Worm (Caenorhabditis elegans) whole organism, late embryonic: ENCODE results near the gene R144.11.

Experiments used
- C08G9.2 ChIP-seq: sonication (generic microtip); optimal IDR thresholded peaks from 2 replicates; lab custom pipeline; 2016; ENCODE audit warnings: mild to moderate bottlenecking, missing genetic modification characterization, moderate library complexity, missing compliant biosample characterization
- F13H6.1 ChIP-seq: sonication (generic microtip); optimal IDR thresholded peaks from 2 replicates; lab custom pipeline; 2016; ENCODE audit warnings: missing genetic modification characterization, missing compliant biosample characterization
- K02D7.2 ChIP-seq: sonication (generic microtip); optimal IDR thresholded peaks from 2 replicates; lab custom pipeline; 2017; ENCODE audit warnings: mild to moderate bottlenecking, missing genetic modification characterization, missing compliant biosample characterization
- K09A11.1 ChIP-seq: sonication (generic microtip); optimal IDR thresholded peaks from 2 replicates; lab custom pipeline; 2017; ENCODE audit warnings: antibody characterized with exemption, mild to moderate bottlenecking, missing genetic modification characterization, missing compliant biosample characterization; ENCODE audit not compliant: insufficient read depth
- ahr-1 ChIP-seq: sonication (generic microtip); optimal IDR thresholded peaks from 2 replicates; lab custom pipeline; 2016; ENCODE audit warnings: missing genetic modification characterization, missing compliant biosample characterization
- ceh-18 ChIP-seq: sonication (generic microtip); optimal IDR thresholded peaks from 2 replicates; lab custom pipeline; 2016; ENCODE audit warnings: missing genetic modification characterization, missing compliant biosample characterization
- ceh-19 ChIP-seq: fragments of 200-800 bp; sonication (Bioruptor generic); optimal IDR thresholded peaks from 2 replicates; lab custom pipeline; 2018; ENCODE audit warnings: mild to moderate bottlenecking, missing genetic modification characterization, missing compliant biosample characterization
- ceh-2 ChIP-seq: sonication (generic microtip); optimal IDR thresholded peaks from 2 replicates; lab custom pipeline; 2016; ENCODE audit warnings: missing genotype, missing genetic modification characterization, missing compliant biosample characterization
- ceh-30 ChIP-seq: fragments of 150-350 bp; optimal IDR thresholded peaks from 2 replicates; lab custom pipeline; 2014; ENCODE audit warnings: missing biosample characterization, missing genetic modification characterization
- ceh-48 ChIP-seq: sonication (generic microtip); optimal IDR thresholded peaks from 2 replicates; lab custom pipeline; 2016; ENCODE audit warnings: missing genetic modification characterization, inconsistent platforms, missing compliant biosample characterization
- ceh-9 ChIP-seq: sonication (generic microtip); optimal IDR thresholded peaks from 2 replicates; lab custom pipeline; 2016; ENCODE audit warnings: mild to moderate bottlenecking, missing genetic modification characterization, inconsistent platforms, missing compliant biosample characterization
- dmd-4 ChIP-seq: sonication (generic microtip); optimal IDR thresholded peaks from 2 replicates; lab custom pipeline; 2016; ENCODE audit warnings: borderline replicate concordance, missing genetic modification characterization, missing compliant biosample characterization
- dve-1 ChIP-seq: sonication (generic microtip); optimal IDR thresholded peaks from 2 replicates; lab custom pipeline; 2017; ENCODE audit warnings: antibody characterized with exemption, mild to moderate bottlenecking, missing genetic modification characterization, missing compliant biosample characterization
- elt-2 ChIP-seq: sonication (generic microtip); optimal IDR thresholded peaks from 2 replicates; lab custom pipeline; 2016; ENCODE audit warnings: missing genetic modification reagents, missing genetic modification characterization, missing compliant biosample characterization
- ets-4 ChIP-seq: sonication (generic microtip); optimal IDR thresholded peaks from 2 replicates; lab custom pipeline; 2016; ENCODE audit warnings: missing genetic modification characterization, missing compliant biosample characterization
- fkh-10 ChIP-seq: fragments of 150-350 bp; optimal IDR thresholded peaks from 2 replicates; lab custom pipeline; 2014; ENCODE audit warnings: missing biosample characterization, missing genetic modification reagents, missing genetic modification characterization
- fkh-6 ChIP-seq: sonication (generic microtip); optimal IDR thresholded peaks from 2 replicates; lab custom pipeline; 2016; ENCODE audit warnings: missing genetic modification characterization, missing compliant biosample characterization
- gmeb-2 ChIP-seq: sonication (generic microtip); optimal IDR thresholded peaks from 2 replicates; lab custom pipeline; 2016; ENCODE audit warnings: missing genetic modification characterization, inconsistent platforms, missing compliant biosample characterization
- hlh-13 ChIP-seq: fragments of 200-800 bp; sonication (Bioruptor generic); optimal IDR thresholded peaks from 2 replicates; lab custom pipeline; 2018; ENCODE audit warnings: mild to moderate bottlenecking, missing genetic modification characterization, missing compliant biosample characterization
- hlh-6 ChIP-seq: sonication (generic microtip); optimal IDR thresholded peaks from 2 replicates; lab custom pipeline; 2016; ENCODE audit warnings: missing genotype, missing genetic modification characterization, missing compliant biosample characterization
- hlh-8 ChIP-seq: sonication (generic microtip); optimal IDR thresholded peaks from 2 replicates; lab custom pipeline; 2016; ENCODE audit warnings: missing genotype, missing genetic modification characterization, missing compliant biosample characterization
- lim-6 ChIP-seq: sonication (generic microtip); optimal IDR thresholded peaks from 2 replicates; lab custom pipeline; 2016; ENCODE audit warnings: missing genetic modification characterization, missing compliant biosample characterization
- madf-2 ChIP-seq: sonication (generic microtip); optimal IDR thresholded peaks from 2 replicates; lab custom pipeline; 2017; ENCODE audit warnings: missing genetic modification characterization, missing compliant biosample characterization
- mec-3 ChIP-seq: sonication (generic microtip); optimal IDR thresholded peaks from 2 replicates; lab custom pipeline; 2016; ENCODE audit warnings: borderline replicate concordance, missing genetic modification characterization, missing compliant biosample characterization
- nhr-11 ChIP-seq: fragments of 150-350 bp; optimal IDR thresholded peaks from 2 replicates; lab custom pipeline; 2014; ENCODE audit warnings: missing biosample characterization, missing genetic modification characterization
- nhr-232 ChIP-seq: sonication (generic microtip); optimal IDR thresholded peaks from 2 replicates; lab custom pipeline; 2016; ENCODE audit warnings: missing genetic modification characterization, missing compliant biosample characterization
- npax-4 ChIP-seq: sonication (generic microtip); optimal IDR thresholded peaks from 2 replicates; lab custom pipeline; 2016; ENCODE audit warnings: missing genetic modification characterization, missing compliant biosample characterization
- pha-2 ChIP-seq: sonication (generic microtip); optimal IDR thresholded peaks from 2 replicates; lab custom pipeline; 2017; ENCODE audit warnings: mild to moderate bottlenecking, missing genetic modification characterization, missing compliant biosample characterization
- pha-4 ChIP-seq: fragments of 150-350 bp; optimal IDR thresholded peaks from 2 replicates; lab custom pipeline; 2018; ENCODE audit warnings: missing biosample characterization, missing genetic modification reagents, missing genetic modification characterization
- pros-1 ChIP-seq: fragments of 150-350 bp; optimal IDR thresholded peaks from 2 replicates; lab custom pipeline; 2014; ENCODE audit warnings: missing biosample characterization, missing genetic modification reagents, missing genetic modification characterization
- ref-2 ChIP-seq: sonication (generic microtip); optimal IDR thresholded peaks from 2 replicates; lab custom pipeline; 2016; ENCODE audit warnings: missing genetic modification characterization, missing compliant biosample characterization
- sdc-2 ChIP-seq: sonication (generic microtip); optimal IDR thresholded peaks from 2 replicates; lab custom pipeline; 2016; ENCODE audit warnings: missing genotype, missing genetic modification characterization, missing compliant biosample characterization
- sox-4 ChIP-seq: sonication (generic microtip); optimal IDR thresholded peaks from 2 replicates; lab custom pipeline; 2017; ENCODE audit warnings: mild to moderate bottlenecking, missing genetic modification characterization, inconsistent platforms, missing compliant biosample characterization
- syd-9 ChIP-seq: sonication (generic microtip); optimal IDR thresholded peaks from 2 replicates; lab custom pipeline; 2016; ENCODE audit warnings: mild to moderate bottlenecking, missing genetic modification characterization, moderate library complexity, missing compliant biosample characterization
- tbx-2 ChIP-seq: sonication (generic microtip); optimal IDR thresholded peaks from 2 replicates; lab custom pipeline; 2016; ENCODE audit warnings: missing genetic modification characterization, missing compliant biosample characterization
- tbx-7 ChIP-seq: sonication (generic microtip); optimal IDR thresholded peaks from 2 replicates; lab custom pipeline; 2016; ENCODE audit warnings: missing genotype, missing genetic modification characterization, missing compliant biosample characterization
- ttx-3 ChIP-seq: sonication (generic microtip); optimal IDR thresholded peaks from 2 replicates; lab custom pipeline; 2016; ENCODE audit warnings: missing genetic modification reagents, missing genetic modification characterization, missing compliant biosample characterization
- unc-3 ChIP-seq, 2 experiments: fragments of 200-800 bp in 1 of 2; sonication (Bioruptor generic) in 1 of 2; sonication (generic microtip) in 1 of 2; conservative IDR thresholded peaks in 1 of 2; optimal IDR thresholded peaks in 1 of 2; 2 replicates each; pipeline versions ENCODE4 v1.3.6 to Lab custom; 2016 to 2022; ENCODE audit warnings: missing compliant biosample characterization in 2 of 2, missing genetic modification characterization in 2 of 2, missing genetic modification reagents in 1 of 2
- unc-42 ChIP-seq: sonication (generic microtip); optimal IDR thresholded peaks from 2 replicates; lab custom pipeline; 2016; ENCODE audit warnings: missing genotype, missing genetic modification characterization, missing compliant biosample characterization
- unc-55 ChIP-seq: sonication (generic microtip); optimal IDR thresholded peaks from 2 replicates; lab custom pipeline; 2017; ENCODE audit warnings: missing biosample characterization, missing genetic modification reagents, missing genetic modification characterization
- zip-5 ChIP-seq: sonication (generic microtip); optimal IDR thresholded peaks from 2 replicates; lab custom pipeline; 2016; ENCODE audit warnings: missing genetic modification characterization, missing compliant biosample characterization
- ztf-16 ChIP-seq: sonication (generic microtip); optimal IDR thresholded peaks from 2 replicates; lab custom pipeline; 2017; ENCODE audit warnings: missing genetic modification characterization, missing compliant biosample characterization

R144.11 gene

DNA sequence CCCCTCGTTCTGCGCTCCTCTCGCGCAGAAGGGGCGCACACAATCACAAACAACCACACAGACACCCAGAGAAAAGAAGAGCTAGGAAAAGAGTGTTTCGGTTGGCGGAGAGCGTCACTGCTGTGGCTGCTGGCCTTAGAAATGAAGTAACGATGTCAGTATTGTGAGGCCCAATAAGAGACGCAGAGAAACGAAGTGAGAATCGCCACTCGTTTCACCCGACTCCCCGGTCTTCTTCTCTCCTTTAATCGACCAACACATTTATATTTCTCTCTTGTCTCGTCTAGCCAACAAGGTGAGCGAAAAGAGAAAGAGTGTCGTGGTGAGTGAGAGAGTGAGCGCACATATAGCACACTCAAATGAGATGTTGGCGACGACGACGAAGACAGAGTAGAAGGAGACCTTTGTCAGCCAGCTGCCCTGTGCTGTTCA is 5.3 kb upstream of the R144.11 start (continued):
- TF ChIP-seq fkh-6 (tag; lab: Kevin White, UChicago) = no peak
- TF ChIP-seq pros-1 = peak; percentile 84
- TF ChIP-seq unc-42 (tag; lab: Kevin White, UChicago) = peak; percentile 96
- peak; percentile 42 for TF ChIP-seq nhr-232 (tag; lab: Kevin White, UChicago)
- peak; percentile 38 for TF ChIP-seq dve-1 (tag; lab: Kevin White, UChicago)
- TF ChIP-seq fkh-10 (GFP tag; lab: Kevin White, UChicago) = peak; percentile 35
- peak; percentile 83 for TF ChIP-seq syd-9 (tag; lab: Kevin White, UChicago)
- TF ChIP-seq C08G9.2 (tag; lab: Kevin White, UChicago) = peak; percentile 48
- TF ChIP-seq ttx-3 (tag; lab: Kevin White, UChicago) = no peak
- TF ChIP-seq ahr-1 (tag; lab: Kevin White, UChicago) = no peak
- TF ChIP-seq madf-2 = peak; percentile 56
- no peak for TF ChIP-seq unc-3 (GFP tag; conservative IDR thresholded peaks at IDR 0.05; lab: Robert Waterston, UW)
- TF ChIP-seq unc-3 (tag; optimal IDR thresholded peaks at IDR 0.05; lab: Kevin White, UChicago) = no peak
- TF ChIP-seq ceh-2 = peak; percentile 70
- TF ChIP-seq npax-4 (tag; lab: Kevin White, UChicago) = no peak
- no peak for TF ChIP-seq ztf-16
- no peak for TF ChIP-seq pha-4 (tag; lab: Kevin White, UChicago)
- TF ChIP-seq ref-2 (tag; lab: Kevin White, UChicago) = peak; percentile 92
- TF ChIP-seq tbx-7 (tag; lab: Kevin White, UChicago) = no peak
- peak; percentile 96 for TF ChIP-seq ceh-18 (tag; lab: Kevin White, UChicago)
- TF ChIP-seq zip-5 = no peak
- TF ChIP-seq hlh-8 (tag; lab: Kevin White, UChicago) = peak; percentile 65
- peak; percentile 38 for TF ChIP-seq mec-3 (tag; lab: Kevin White, UChicago)
- TF ChIP-seq elt-2 (tag; lab: Kevin White, UChicago) = peak; percentile 20
- TF ChIP-seq tbx-2 = peak; percentile 97
- TF ChIP-seq ceh-30 (tag; lab: Kevin White, UChicago) = no peak
- peak; percentile 86 for TF ChIP-seq F13H6.1 (tag; lab: Kevin White, UChicago)
- peak; percentile 74 for TF ChIP-seq ceh-19 (GFP tag; lab: Kevin White, UChicago)
- no peak for TF ChIP-seq nhr-11 (tag; lab: Kevin White, UChicago)
- peak; percentile 84 for TF ChIP-seq ets-4
- no peak for TF ChIP-seq hlh-13 (GFP tag; lab: Kevin White, UChicago)
- TF ChIP-seq sox-4 = peak; percentile 32
- peak; percentile 54 for TF ChIP-seq hlh-6 (tag; lab: Kevin White, UChicago)
- TF ChIP-seq sdc-2 (tag; lab: Kevin White, UChicago) = peak; percentile 66
- TF ChIP-seq ceh-9 = no peak
- peak; percentile 70 for TF ChIP-seq pha-2 (tag; lab: Kevin White, UChicago)
- peak; percentile 58 for TF ChIP-seq lim-6 (tag; lab: Kevin White, UChicago)
- peak; percentile 96 for TF ChIP-seq unc-55
- no peak for TF ChIP-seq gmeb-2
- TF ChIP-seq K09A11.1 (tag; lab: Kevin White, UChicago) = peak; percentile 28
- TF ChIP-seq ceh-48 (tag; lab: Kevin White, UChicago) = peak; percentile 43
- peak; percentile 22 for TF ChIP-seq dmd-4 (tag; lab: Kevin White, UChicago)

DNA sequence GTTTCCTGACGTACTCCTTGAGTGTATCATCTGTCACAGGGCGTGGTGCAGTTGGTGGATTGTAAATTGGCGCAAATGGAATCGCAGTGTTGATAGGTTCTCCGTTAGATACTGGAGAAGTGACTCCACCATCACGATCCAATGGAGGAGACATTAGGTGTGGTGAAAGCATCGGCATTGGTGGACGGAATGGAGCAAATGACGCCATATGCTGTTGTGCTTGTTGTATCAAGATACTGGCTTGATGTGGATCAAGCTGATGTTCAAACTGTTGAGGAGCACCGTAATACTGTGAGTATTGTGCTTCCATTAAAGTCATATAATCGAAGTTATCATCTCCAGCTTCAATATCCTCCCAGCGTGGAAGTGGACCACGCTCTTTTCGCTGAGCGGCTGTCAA is 3.8 kb upstream of the R144.11 start:
- no peak for TF ChIP-seq K02D7.2 (tag; lab: Kevin White, UChicago)
- TF ChIP-seq, all 69 proteins: peak for 0
